Worm (Caenorhabditis elegans): Measurements from ENCODE around the gene gst-6.
"Not testable (repeated sequence)": the region's sequence is repeated elsewhere in the genome, so short reads cannot be mapped to it uniquely, and the experiment has no call there.

gst-6 gene

DNA sequence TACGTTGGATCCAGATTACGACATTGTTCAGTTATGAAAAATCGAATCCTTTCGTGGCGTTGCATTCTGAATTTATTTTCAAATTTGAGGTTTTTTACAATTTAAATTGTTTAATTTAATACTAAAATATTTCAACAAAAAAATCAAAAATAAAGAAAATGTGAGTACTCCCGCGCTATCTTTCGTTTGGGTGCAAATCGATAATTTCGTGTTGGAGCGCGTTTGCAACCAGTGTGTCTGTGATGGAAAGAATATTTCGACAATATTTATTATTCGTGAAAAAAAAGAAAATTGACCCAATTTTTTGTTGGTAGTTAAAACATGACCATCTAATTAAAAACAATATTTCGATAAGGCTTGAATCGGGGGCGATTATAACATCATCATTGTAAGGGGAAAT lies 22.3 kb downstream of the gst-6 start, which contains the start of gene R05F9.9:
Gene R05F9.9 (minus strand): TSS at position 66 of the 400 bp plus-strand sequence.
- no peak for TF ChIP-seq unc-62 (GFP tag; optimal IDR thresholded peaks at IDR 0.05)

DNA sequence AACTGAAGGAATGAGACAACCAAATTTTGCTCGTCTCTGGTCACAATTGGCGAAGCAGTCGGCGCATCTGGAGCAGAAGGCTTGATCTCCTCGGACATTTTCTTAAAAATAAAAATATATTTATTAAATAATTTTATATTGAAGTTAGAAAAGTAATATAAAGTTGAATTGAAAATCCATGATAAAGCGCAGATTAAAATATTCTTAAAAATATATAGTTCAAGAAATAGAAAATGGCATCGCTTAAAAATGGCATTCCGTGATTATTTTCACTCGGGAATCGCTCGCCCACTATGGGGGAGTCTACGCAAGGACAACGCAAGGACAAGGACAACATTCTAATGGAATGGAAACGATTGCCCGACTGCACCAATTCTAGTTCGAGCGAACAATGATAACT lies 24.0 kb downstream of the gst-6 start, which contains the start of gene sgt-1:
Gene sgt-1 (minus strand): TSS at position 101 of the 400 bp plus-strand sequence.
- TF ChIP-seq unc-62 (GFP tag; optimal IDR thresholded peaks at IDR 0.05), result not testable (repeated sequence)

DNA sequence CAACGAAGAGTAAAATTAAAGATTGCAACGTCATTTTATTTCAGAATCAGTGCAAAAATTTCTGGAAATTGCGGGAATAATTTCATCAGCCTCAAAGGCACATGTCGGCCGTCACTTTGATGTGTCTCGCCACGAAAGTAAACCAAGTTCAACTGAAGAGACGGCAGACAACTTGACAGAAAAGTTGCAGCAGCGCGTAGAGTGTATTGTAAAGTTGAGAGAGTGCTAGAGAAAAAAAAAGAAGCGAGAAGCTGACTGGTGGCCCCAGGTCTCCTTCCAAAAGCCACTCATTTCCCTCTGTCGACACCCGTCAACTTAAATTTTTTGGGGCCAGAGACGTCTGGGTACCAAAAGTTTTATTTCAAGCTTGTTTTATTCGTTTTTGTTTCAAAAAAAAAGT lies 24.6 kb downstream of the gst-6 start:
- no peak for TF ChIP-seq unc-62 (GFP tag; optimal IDR thresholded peaks at IDR 0.05)

DNA sequence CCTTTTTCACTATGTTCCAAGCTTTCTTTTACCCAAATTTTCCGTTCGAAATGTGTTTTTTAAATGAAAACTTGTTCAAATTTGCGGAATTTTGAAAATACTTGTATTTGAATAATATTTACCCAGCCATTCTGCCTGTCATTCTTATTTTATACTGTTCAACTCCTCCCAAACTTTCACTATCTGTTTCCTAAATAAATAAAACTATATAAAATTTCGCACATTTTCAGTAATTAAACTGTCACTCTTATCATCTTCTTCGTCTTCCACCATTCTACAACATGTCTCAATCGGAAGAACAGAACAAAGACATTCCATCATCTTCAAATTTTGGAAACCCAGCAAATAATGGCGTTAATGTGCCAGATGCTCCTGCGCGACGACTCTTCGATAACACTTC lies 25.1 kb downstream of the gst-6 start, which contains the start of gene btbd-10:
Gene btbd-10 (plus strand): TSS at position 231 of the 400 bp plus-strand sequence.
- no peak for TF ChIP-seq unc-62 (GFP tag; optimal IDR thresholded peaks at IDR 0.05)

DNA sequence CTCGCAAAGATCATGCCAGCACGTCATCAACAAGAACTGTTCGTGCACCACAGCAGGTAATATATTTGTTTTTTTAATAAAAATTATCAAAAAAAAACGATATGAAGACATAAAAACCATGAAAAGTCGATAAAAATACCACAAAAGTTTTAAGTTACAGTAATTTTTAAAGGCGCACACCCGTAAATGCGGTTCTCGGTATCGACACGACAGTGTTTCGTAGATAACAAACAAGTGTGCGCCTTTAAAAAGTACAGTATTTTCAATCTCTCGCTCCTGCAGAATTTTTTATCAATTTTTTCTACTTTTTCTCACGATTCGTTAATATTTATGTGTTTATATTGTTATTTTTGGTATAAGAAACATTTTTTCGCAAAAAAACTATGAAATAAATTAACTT lies 25.6 kb downstream of the gst-6 start:
- TF ChIP-seq unc-62 (GFP tag; optimal IDR thresholded peaks at IDR 0.05), result no peak

DNA sequence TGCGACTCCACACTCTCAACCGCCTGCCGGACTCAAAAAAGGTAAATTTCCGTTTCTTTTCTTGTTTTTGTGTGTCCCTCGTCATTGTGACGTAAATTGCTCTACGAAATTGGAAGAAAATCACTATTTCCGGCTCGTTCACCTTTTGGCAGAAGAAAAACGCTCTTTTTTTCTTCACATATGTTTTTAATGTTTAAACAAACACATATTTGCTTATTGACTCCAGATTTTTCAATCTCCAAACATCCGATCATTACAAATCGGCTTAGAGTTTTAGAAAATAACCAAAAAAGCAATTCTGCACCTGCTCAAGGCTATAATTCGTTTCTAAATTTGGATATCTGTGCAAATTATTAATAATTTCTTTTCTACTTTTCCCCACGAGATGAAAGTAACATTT lies 26.2 kb downstream of the gst-6 start:
- no peak for TF ChIP-seq unc-62 (GFP tag; optimal IDR thresholded peaks at IDR 0.05)

DNA sequence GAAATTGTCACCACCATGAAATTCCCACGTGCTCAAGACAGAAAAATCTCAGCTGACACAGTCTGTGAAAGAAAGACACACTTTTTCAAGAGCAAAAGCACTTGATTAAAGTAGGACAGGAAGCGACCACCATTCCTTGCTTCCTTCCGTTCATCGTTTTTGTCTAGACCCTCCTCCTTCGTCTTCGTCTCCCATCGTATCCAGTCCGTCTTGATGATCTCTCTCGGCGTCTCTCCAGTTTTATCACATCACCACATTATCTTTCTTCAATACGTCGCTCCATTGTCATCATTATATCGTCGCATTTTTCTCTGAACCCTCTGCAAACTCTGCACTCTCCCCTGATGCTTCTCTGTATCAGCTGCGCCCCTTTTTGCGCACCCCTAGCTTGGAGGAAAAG lies 28.5 kb downstream of the gst-6 start:
- no peak for TF ChIP-seq unc-62 (GFP tag; optimal IDR thresholded peaks at IDR 0.05)

DNA sequence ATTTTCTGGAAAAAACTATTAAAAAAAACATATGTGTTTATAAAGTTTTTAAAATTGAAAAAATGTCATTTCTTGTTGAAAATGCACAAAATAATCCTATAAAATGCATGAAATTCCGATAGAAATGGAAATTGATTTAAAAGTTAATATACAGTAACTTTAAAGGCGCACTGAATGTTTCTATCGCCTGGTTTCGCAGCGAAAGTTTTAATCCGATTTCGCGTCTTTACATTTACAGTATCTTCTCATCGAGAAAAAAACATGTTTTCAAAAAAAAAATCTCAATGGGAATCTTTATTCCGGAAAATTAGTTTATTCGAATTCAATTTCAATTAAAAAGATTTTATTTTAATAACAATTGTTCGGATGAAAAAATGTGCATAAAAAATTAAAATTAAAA lies 34.5 kb downstream of the gst-6 start, which contains the start of gene R05F9.11:
Gene R05F9.11 (minus strand): TSS at position 5 of the 400 bp plus-strand sequence.
- TF ChIP-seq unc-62 (GFP tag; optimal IDR thresholded peaks at IDR 0.05), result no peak

DNA sequence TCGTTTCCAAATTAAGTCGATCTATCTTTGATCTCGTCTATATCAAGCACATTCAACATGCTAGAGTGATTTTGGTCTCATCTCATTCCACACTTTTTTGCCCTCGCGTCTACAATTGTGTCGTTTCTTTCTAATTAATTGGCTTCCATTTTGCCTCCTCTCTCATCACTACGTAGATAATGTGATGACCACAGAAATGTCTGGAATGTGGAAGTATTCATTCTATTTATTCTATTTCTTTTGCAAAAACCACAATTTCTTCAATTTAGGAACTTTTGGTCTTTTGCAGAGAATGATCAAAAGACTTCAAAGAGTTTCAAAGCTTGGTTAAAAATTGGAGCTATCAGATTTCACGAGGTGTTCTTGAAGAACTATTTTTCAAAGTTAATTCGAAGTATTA lies 35.9 kb downstream of the gst-6 start:
- no peak for TF ChIP-seq unc-62 (GFP tag; optimal IDR thresholded peaks at IDR 0.05)

DNA sequence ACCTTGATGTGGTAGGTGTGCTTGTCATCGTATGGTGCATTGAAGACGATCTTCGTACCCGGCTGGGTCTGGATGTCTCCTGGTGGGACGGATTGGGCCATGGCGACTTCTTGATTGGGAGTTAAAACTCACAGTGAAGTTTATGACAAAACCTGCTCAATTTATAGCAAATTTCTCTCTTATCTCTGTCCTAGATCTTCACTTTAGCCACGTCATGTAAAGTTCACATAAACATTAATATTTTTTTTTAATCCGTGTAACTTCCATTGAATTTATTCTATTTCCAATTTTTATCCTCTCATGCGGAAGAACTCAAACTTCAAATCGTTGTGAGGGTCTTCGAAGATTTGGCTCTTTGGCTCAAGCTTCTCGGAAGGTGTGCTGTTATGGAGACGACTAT lies 36.8 kb downstream of the gst-6 start, which contains the start of gene msp-31:
Gene msp-31 (minus strand): TSS at position 101 of the 400 bp plus-strand sequence.
- TF ChIP-seq unc-62 (GFP tag; optimal IDR thresholded peaks at IDR 0.05), result not testable (repeated sequence)

DNA sequence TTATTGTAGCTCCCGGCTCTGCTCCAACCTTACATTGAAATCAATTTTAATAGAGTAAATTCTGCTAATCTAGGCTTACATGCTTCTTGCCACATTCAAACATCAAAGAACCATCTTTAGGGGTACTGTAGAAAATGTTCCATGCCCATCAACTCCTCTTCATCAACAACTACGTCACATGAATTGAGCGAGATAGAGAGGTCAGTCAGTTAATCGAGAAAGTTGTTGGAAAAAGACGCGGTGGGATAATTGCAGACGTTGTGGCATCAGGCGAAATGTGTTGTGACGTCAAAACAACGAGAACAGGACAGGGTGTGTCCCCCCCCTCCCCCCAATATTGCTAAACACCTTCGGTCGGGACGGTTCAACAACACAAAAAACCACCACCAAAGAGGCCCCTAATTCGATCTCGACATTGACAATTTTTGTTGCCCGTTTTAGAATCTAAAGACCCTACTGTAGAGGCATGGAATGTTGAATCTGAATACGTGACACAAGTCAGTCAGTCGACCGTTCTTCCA lies 38.9 kb downstream of the gst-6 start:
- no peak for TF ChIP-seq unc-62 (GFP tag; optimal IDR thresholded peaks at IDR 0.05)

DNA sequence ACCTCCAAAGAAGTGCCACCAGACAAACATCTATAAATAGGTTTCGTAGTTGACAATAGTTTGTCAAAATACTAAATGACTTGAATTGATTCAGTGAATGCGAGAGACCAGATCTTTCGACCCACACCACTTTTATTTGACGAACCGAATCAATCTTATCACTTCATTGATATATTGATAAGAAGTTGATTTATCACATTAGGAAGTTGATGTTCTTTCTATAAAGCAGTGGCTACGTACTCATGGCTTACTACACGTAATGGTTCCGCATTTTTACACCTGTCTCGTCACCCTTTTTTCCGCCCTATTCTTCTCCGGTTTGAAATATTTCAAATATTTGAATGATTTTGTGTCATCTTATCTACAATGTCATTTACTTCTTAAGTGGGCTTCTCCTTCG lies 40.9 kb downstream of the gst-6 start:
- TF ChIP-seq unc-62 (GFP tag; optimal IDR thresholded peaks at IDR 0.05), result no peak

DNA sequence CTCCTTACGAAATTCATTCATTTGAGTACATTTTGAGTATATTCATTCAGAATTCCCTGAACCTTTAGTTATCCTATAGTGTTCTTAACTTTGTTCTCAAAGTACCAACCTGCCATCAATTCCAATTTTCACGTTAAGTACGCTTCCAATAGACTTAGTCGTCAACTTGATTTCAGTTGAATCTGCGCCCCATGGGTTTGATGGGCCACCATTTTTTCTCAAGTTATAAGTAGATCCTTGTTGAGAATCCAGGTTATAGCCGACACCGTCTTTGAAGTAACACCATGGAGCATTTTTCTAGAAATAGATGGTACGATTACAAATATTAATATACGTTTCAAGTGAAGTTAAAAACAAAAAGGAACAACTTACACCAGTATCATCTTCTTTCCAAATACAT lies 45.0 kb downstream of the gst-6 start:
- TF ChIP-seq unc-62 (GFP tag; optimal IDR thresholded peaks at IDR 0.05), result no peak

DNA sequence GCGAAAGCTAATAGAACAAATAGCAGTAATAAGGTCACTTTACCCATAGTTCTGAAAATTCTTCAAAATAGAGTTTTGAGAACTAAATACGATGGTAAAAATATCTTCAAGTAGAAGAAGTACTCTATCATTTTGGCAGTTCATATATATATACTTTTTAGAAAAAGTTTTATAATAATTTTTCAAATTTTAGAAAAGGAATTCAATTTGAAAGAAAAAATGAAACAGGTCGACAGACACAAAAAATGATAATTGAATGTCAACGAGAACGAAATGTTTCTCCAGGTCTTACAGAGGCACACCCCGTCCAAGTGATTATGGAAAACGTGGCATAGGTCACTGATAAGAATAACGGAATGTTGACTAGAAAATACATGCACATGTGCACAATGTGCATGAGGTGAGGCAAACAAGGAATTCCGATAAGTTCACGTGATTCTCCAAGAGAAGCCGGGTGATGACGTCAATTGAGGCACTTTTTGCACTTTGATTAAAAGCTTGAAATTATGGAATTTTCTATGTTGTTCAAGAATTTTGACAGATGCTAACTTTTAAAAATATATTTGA lies 45.6 kb downstream of the gst-6 start, which contains the start of gene aagr-2:
Gene aagr-2 (minus strand): TSS at position 51 of the 567 bp plus-strand sequence.
- TF ChIP-seq unc-62 (GFP tag; optimal IDR thresholded peaks at IDR 0.05), result no peak

Data from whole organism, dauer.